Fruit fly (Drosophila melanogaster): ENCODE results near the gene CG13933.

dm6 chr3L:1729380-1730159, 45.4 kb downstream of the CG13933 start:
- no peak for TF ChIP-seq Vsx1 (GFP tag; optimal IDR thresholded peaks at IDR 0.05)
- TF ChIP-seq onecut (GFP tag; IDR thresholded peaks at IDR 0.05), result no peak
- TF ChIP-seq toy (GFP tag; IDR thresholded peaks at IDR 0.05), result no peak
- no peak for TF ChIP-seq aop (GFP tag; IDR thresholded peaks at IDR 0.05)
- TF ChIP-seq caup (GFP tag; optimal IDR thresholded peaks at IDR 0.05; ENCODE audit: severe bottlenecking), result no peak
- TF ChIP-seq CG16779 (GFP tag; IDR thresholded peaks at IDR 0.05), result no peak
- no peak for TF ChIP-seq CG4282 (GFP tag; optimal IDR thresholded peaks at IDR 0.05)
